Fruit fly (Drosophila melanogaster): Measurements from ENCODE around the gene CG10646.

CG10646 gene

dm6 chr3L:12529431-12530007 lies 25.8 kb upstream of the CG10646 start (continued):
- TF ChIP-seq CG2129 (GFP tag; IDR thresholded peaks at IDR 0.05; ENCODE audit: partially characterized antibody) (no peak), esg (GFP tag; conservative IDR thresholded peaks at IDR 0.05) (peak; percentile 46), CG11560 (tag; IDR thresholded peaks at IDR 0.05) (no peak), zen2 (GFP tag; IDR thresholded peaks at IDR 0.05; ENCODE audit: partially characterized antibody) (no peak), Max (GFP tag; optimal IDR thresholded peaks at IDR 0.05) (no peak), nmo (GFP tag; optimal IDR thresholded peaks at IDR 0.05) (peak; percentile 42), gsb (GFP tag; IDR thresholded peaks at IDR 0.05) (no peak), Hr51 (GFP tag; optimal IDR thresholded peaks at IDR 0.05) (peak in 1 of 2 experiments; percentile 60), dmrt11E (tag; optimal IDR thresholded peaks at IDR 0.05) (peak; percentile 42), CHES-1-like (GFP tag; optimal IDR thresholded peaks at IDR 0.05) (no peak), CG7987 (GFP tag; optimal IDR thresholded peaks at IDR 0.05) (no peak), hth (optimal IDR thresholded peaks at IDR 0.05) (no peak), Blimp-1 (GFP tag; optimal IDR thresholded peaks at IDR 0.05) (peak; percentile 61), peb (GFP tag; IDR thresholded peaks at IDR 0.05) (no peak), hbn (GFP tag; IDR thresholded peaks at IDR 0.05; ENCODE audit: partially characterized antibody) (no peak), CG31365 (tag; optimal IDR thresholded peaks at IDR 0.05) (peak; percentile 23), ssp (GFP tag; IDR thresholded peaks at IDR 0.05) (no peak), dmrt99B (tag; optimal IDR thresholded peaks at IDR 0.05) (peak; percentile 67), her (GFP tag; optimal IDR thresholded peaks at IDR 0.05) (no peak), NK7.1 (GFP tag; optimal IDR thresholded peaks at IDR 0.05) (no peak), CG3163 (GFP tag; optimal IDR thresholded peaks at IDR 0.05) (no peak), CG43689 (GFP tag; IDR thresholded peaks at IDR 0.05) (no peak), CG6175 (GFP tag; IDR thresholded peaks at IDR 0.05) (peak; percentile 14; the same call in 1 of the 3 replicates), Neu2 (GFP tag; optimal IDR thresholded peaks at IDR 0.05; ENCODE audit: borderline replicate concordance) (no peak), chinmo (GFP tag; IDR thresholded peaks at IDR 0.05; ENCODE audit: partially characterized antibody) (no peak), Ada2b (GFP tag; IDR thresholded peaks at IDR 0.05) (peak; percentile 56), stc (GFP tag; IDR thresholded peaks at IDR 0.05) (0 out of 2 replicates have a peak, but pooled peaks have one; percentile 50), CG17829 (tag; optimal IDR thresholded peaks at IDR 0.05) (peak; percentile 58), CG3726 (GFP tag; IDR thresholded peaks at IDR 0.05) (peak; percentile 35; the same call in 1 of the 3 replicates), repo (GFP tag; optimal IDR thresholded peaks at IDR 0.05) (no peak), sens-2 (GFP tag; IDR thresholded peaks at IDR 0.05) (0 out of 2 replicates have a peak, but pooled peaks have one; percentile 19), Sry-β (GFP tag; optimal IDR thresholded peaks at IDR 0.05) (no peak), Nf-YA (GFP tag; IDR thresholded peaks at IDR 0.05) (no peak), CG12299 (tag; optimal IDR thresholded peaks at IDR 0.05) (no peak), chn (GFP tag; optimal IDR thresholded peaks at IDR 0.05) (no peak), nerfin-1 (tag; optimal IDR thresholded peaks at IDR 0.05) (peak; percentile 49), CG16815 (GFP tag; optimal IDR thresholded peaks at IDR 0.05) (no peak), Dbx (GFP tag; IDR thresholded peaks at IDR 0.05) (no peak), zfh1 (GFP tag; IDR thresholded peaks at IDR 0.05) (peak; percentile 68), pho (GFP tag; optimal IDR thresholded peaks at IDR 0.05) (no peak), tio (GFP tag; optimal IDR thresholded peaks at IDR 0.05) (no peak), h (optimal IDR thresholded peaks at IDR 0.05) (no peak), CG11723 (GFP tag; optimal IDR thresholded peaks at IDR 0.05) (no peak), CG4617 (GFP tag; optimal IDR thresholded peaks at IDR 0.05; ENCODE audit: borderline replicate concordance) (no peak), Hmx (GFP tag; optimal IDR thresholded peaks at IDR 0.05) (no peak), zfh2 (GFP tag; optimal IDR thresholded peaks at IDR 0.05) (no peak), B-H1 (GFP tag; IDR thresholded peaks at IDR 0.05) (peak; percentile 26; the same call in 1 of the 3 replicates), lola (GFP tag; optimal IDR thresholded peaks at IDR 0.05) (peak in 1 of 3 experiments; percentile 38), sima (GFP tag; optimal IDR thresholded peaks at IDR 0.05) (no peak), CG11696 (GFP tag; IDR thresholded peaks at IDR 0.05) (peak; percentile 97), CG10462 (GFP tag; optimal IDR thresholded peaks at IDR 0.05) (no peak)
